Worm (Caenorhabditis elegans) whole organism, L3 larva: ENCODE results near the gene W06G6.20.

ENCODE experiments used
- ceh-9 ChIP-seq: sonication (generic microtip); optimal IDR thresholded peaks from 2 replicates; lab custom pipeline; 2018; ENCODE audit warnings: missing biosample characterization, missing genetic modification characterization
- egl-5 ChIP-seq: fragments of 150-350 bp; optimal IDR thresholded peaks from 2 replicates; lab custom pipeline; 2017; ENCODE audit warnings: missing biosample characterization, missing genetic modification reagents, missing genetic modification characterization, inconsistent platforms

- TF ChIP-seq egl-5 (tag; lab: Kevin White, UChicago) (no peak), ceh-9 (tag; lab: Kevin White, UChicago) (no peak)
These were observed at the start of gene W06G6.20 for ce11 chrV:16648317-16649018.
